Worm (Caenorhabditis elegans): ENCODE results near the gene Y7A5A.3.

The Y7A5A.3 gene

DNA sequence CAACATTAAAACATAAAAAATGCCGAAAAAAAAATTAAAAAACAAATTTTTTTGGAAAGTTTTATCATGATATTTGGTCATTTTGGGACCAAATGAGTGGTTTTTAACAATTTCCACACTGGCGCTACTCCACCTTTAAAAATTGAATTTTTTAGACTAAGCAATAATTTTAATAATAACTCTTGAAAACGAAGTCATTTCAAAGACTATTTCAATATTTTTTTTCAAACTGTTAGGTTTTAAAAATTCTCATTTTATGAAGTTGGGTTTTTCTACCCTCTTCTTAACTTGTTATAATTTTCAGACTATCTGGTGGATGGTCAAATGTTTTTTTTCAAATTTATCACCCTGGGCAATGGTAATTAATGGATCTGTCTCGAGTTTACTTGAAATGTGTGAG is 37.7 kb upstream of the Y7A5A.3 start, which contains the start of gene Y7A5A.8:
Gene Y7A5A.8 (plus strand): TSS at position 301 of the 400 bp plus-strand sequence.
- no peak for TF ChIP-seq egl-13 (tag; optimal IDR thresholded peaks at IDR 0.05)
- no peak for TF ChIP-seq nhr-12 (tag; optimal IDR thresholded peaks at IDR 0.05)
- TF ChIP-seq sox-4 (tag; optimal IDR thresholded peaks at IDR 0.05) = no peak
- no peak for TF ChIP-seq nhr-77 (tag; optimal IDR thresholded peaks at IDR 0.05)
- TF ChIP-seq ets-5 (GFP tag; IDR thresholded peaks at IDR 0.05) = no peak
- TF ChIP-seq irx-1 (tag; optimal IDR thresholded peaks at IDR 0.05) = no peak
- TF ChIP-seq nhr-84 (tag; optimal IDR thresholded peaks at IDR 0.05) = no peak
- TF ChIP-seq isw-1 (GFP tag; IDR thresholded peaks at IDR 0.05) = no peak
- no peak for TF ChIP-seq F16B12.6 (tag; optimal IDR thresholded peaks at IDR 0.05)
- no peak for TF ChIP-seq fkh-10 (GFP tag; optimal IDR thresholded peaks at IDR 0.05)
- TF ChIP-seq blmp-1 (tag; optimal IDR thresholded peaks at IDR 0.05) = no peak
- no peak for TF ChIP-seq snpc-4 (tag; optimal IDR thresholded peaks at IDR 0.05)
- no peak for TF ChIP-seq lin-15B (tag; optimal IDR thresholded peaks at IDR 0.05)
- TF ChIP-seq elt-3 (tag; optimal IDR thresholded peaks at IDR 0.05) = no peak
- no peak for TF ChIP-seq nhr-11 (tag; optimal IDR thresholded peaks at IDR 0.05)
- TF ChIP-seq unc-130 (tag; optimal IDR thresholded peaks at IDR 0.05) = no peak

DNA sequence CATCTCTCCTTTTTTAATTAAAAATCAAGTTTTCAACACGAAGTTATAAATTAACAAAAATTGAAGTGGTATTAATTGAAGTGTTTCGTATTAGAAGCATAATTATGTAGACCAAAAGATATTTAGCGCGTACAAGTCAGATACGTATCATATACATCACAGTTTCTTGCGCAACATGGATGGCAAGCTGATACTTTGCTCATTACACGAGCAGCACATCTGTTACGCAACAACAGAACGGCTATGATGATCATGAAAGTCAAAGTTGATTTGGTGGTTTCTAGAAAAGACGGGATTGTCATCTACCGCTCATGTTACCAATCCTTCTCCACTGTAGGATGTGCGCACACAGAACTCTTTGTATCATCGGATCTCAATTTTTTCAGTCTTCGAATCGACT is 30.1 kb upstream of the Y7A5A.3 start:
- no peak for TF ChIP-seq elt-2 (tag; optimal IDR thresholded peaks at IDR 0.05)
- no peak for TF ChIP-seq pqm-1 (tag; optimal IDR thresholded peaks at IDR 0.05)
- TF ChIP-seq tbx-2 (tag; optimal IDR thresholded peaks at IDR 0.05) = no peak
- no peak for TF ChIP-seq rnt-1 (tag; optimal IDR thresholded peaks at IDR 0.05)
- no peak for TF ChIP-seq ceh-8 (GFP tag; optimal IDR thresholded peaks at IDR 0.05)
- no peak for TF ChIP-seq lin-35 (GFP tag; optimal IDR thresholded peaks at IDR 0.05)

DNA sequence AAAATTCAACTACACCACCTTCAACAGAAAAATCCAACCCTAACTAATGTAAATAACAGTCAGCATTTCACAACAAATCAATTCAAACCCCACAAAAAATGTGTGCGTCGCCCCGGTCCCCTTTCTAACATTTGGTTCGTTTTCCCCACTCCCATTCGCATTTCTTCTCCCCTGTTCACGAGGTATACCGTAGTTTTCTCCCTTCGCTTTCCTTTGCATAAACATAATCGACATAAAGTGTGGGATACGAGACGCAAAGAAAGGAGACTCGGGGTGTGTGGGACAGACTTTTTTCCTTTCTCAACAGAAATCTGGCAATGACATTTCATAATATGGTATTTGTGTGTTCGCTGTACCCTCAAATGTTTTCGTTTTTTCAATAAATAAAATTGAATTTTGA is 26.9 kb upstream of the Y7A5A.3 start:
- TF ChIP-seq dpl-1 (GFP tag; optimal IDR thresholded peaks at IDR 0.05) (no peak), fkh-8 (tag; optimal IDR thresholded peaks at IDR 0.05) (no peak), ceh-63 (GFP tag; optimal IDR thresholded peaks at IDR 0.05) (no peak), nhr-84 (tag; optimal IDR thresholded peaks at IDR 0.05) (no peak), hlh-4 (tag; optimal IDR thresholded peaks at IDR 0.05) (no peak), mdl-1 (tag; optimal IDR thresholded peaks at IDR 0.05) (no peak)

DNA sequence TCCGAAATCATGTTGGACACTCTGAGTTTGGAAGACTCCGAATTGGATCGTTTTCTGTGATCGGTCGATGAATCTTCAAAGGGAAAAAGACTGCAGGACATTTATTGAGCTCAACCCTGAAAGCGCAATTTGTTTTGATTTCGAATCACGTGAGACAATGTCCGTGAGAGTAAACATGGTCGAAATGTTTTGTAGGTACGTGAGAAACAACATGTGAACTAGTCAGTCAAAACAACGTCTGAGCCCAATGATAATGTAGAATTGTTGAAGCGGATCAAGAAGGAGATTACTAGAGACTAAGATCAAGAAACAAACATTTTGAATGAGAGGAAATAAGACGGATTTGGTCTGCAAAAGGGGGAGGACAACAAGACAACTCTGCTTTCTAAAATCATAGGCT is 19.6 kb upstream of the Y7A5A.3 start, which contains the start of gene Y7A5A.7:
Gene Y7A5A.7 (minus strand): TSS at position 101 of the 400 bp plus-strand sequence.
- TF ChIP-seq ets-5 (GFP tag; IDR thresholded peaks at IDR 0.05) (no peak), fkh-8 (tag; optimal IDR thresholded peaks at IDR 0.05) (peak; percentile 52), ama-1 (optimal IDR thresholded peaks at IDR 0.05) (no peak), ceh-90 (tag; optimal IDR thresholded peaks at IDR 0.05) (no peak), lin-15B (tag; optimal IDR thresholded peaks at IDR 0.05) (no peak)

DNA sequence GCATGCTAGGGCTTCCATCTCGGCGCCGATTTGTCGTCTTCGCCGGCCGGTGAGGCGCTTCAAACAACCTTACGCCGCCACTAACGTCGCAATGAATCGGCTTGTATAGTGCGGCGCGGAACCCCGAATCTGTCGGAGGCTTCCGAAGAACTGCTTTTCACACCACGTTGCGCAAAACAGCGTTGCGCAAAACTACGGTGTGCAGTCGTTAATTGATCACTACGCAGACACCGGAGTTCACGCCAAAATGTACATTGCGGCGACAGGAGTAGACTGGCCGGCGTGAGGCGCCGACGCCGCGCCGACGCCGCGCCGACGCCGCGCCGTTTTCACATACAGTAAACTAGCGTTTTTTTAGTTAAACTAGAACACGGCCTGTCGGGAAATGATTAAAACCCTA is 17.4 kb upstream of the Y7A5A.3 start:
- TF ChIP-seq tlp-1 (tag; optimal IDR thresholded peaks at IDR 0.05) (no peak), nhr-237 (tag; optimal IDR thresholded peaks at IDR 0.05) (no peak), nhr-76 (tag; optimal IDR thresholded peaks at IDR 0.05) (no peak), xbp-1 (tag; optimal IDR thresholded peaks at IDR 0.05) (no peak), sup-37 (GFP tag; optimal IDR thresholded peaks at IDR 0.05) (no peak), nhr-84 (tag; optimal IDR thresholded peaks at IDR 0.05) (no peak), lin-35 (GFP tag; optimal IDR thresholded peaks at IDR 0.05) (no peak), elt-3 (tag; optimal IDR thresholded peaks at IDR 0.05) (no peak), ces-1 (GFP tag; optimal IDR thresholded peaks at IDR 0.05) (no peak), ceh-88 (GFP tag; IDR thresholded peaks at IDR 0.05) (no peak), egl-13 (tag; optimal IDR thresholded peaks at IDR 0.05) (no peak), lin-15B (tag; optimal IDR thresholded peaks at IDR 0.05) (no peak)

Measured in whole organism, L1 larva.